Worm (Caenorhabditis elegans) whole organism, L4 larva: ENCODE results near the gene C04F5.2.
A peak's percentile ranks its signal among the peaks of the same experiment; 100 is the strongest.

Experiments
- F37D6.2 ChIP-seq: sonication (generic microtip); optimal IDR thresholded peaks from 2 replicates; lab custom pipeline; 2016; ENCODE audit warnings: mild to moderate bottlenecking, missing genetic modification characterization, missing compliant biosample characterization
- F49E8.2 ChIP-seq: sonication (generic microtip); optimal IDR thresholded peaks from 2 replicates; lab custom pipeline; 2016; ENCODE audit warnings: missing compliant biosample characterization, mild to moderate bottlenecking, missing genetic modification characterization, borderline replicate concordance
- T20F7.1 ChIP-seq: fragments of 200-800 bp; sonication (Bioruptor generic); optimal IDR thresholded peaks from 2 replicates; lab custom pipeline; 2018; ENCODE audit warnings: mild to moderate bottlenecking, missing genetic modification characterization, missing compliant biosample characterization
- Y48G9A.11 ChIP-seq: fragments of 200-800 bp; sonication (Bioruptor generic); IDR thresholded peaks from 2 replicates; pipeline ENCODE4 v1.3.6; 2022; ENCODE audit warnings: missing genetic modification reagents, missing genetic modification characterization, missing compliant biosample characterization
- Y5F2A.4 ChIP-seq: fragments of 200-800 bp; sonication (Bioruptor generic); optimal IDR thresholded peaks from 2 replicates; lab custom pipeline; 2018; ENCODE audit warnings: mild to moderate bottlenecking, missing genetic modification characterization, missing compliant biosample characterization
- aha-1 ChIP-seq: fragments of 150-350 bp; peaks from one replicate; lab custom pipeline; 2014; ENCODE audit warnings: missing biosample characterization, missing genetic modification characterization
- attf-4 ChIP-seq: sonication (generic microtip); optimal IDR thresholded peaks from 3 replicates; lab custom pipeline; 2017; ENCODE audit warnings: missing biosample characterization, missing genetic modification characterization
- ceh-28 ChIP-seq: fragments of 150-350 bp; optimal IDR thresholded peaks from 2 replicates; lab custom pipeline; 2014; ENCODE audit warnings: missing biosample characterization, missing genetic modification reagents, missing genetic modification characterization
- ceh-32 ChIP-seq: sonication (generic microtip); optimal IDR thresholded peaks from 2 replicates; lab custom pipeline; 2016; ENCODE audit warnings: mild to moderate bottlenecking, missing genetic modification characterization, missing compliant biosample characterization; ENCODE audit not compliant: poor library complexity
- daf-8 ChIP-seq: fragments of 200-800 bp; sonication (Bioruptor generic); IDR thresholded peaks from 2 replicates; pipeline ENCODE4 v1.3.6; 2022; ENCODE audit warnings: missing genetic modification characterization, missing compliant biosample characterization
- dmd-6 ChIP-seq: fragments of 200-800 bp; sonication (Bioruptor generic); IDR thresholded peaks from 2 replicates; pipeline ENCODE4 v1.3.6; 2022; ENCODE audit warnings: missing genetic modification reagents, missing genetic modification characterization, missing compliant biosample characterization
- dmd-8 ChIP-seq: fragments of 200-800 bp; sonication (Bioruptor generic); IDR thresholded peaks from 2 replicates; pipeline ENCODE4 v1.3.6; 2022; ENCODE audit warnings: missing genetic modification characterization, missing compliant biosample characterization
- dmd-9 ChIP-seq: fragments of 200-800 bp; sonication (Bioruptor generic); IDR thresholded peaks from 2 replicates; pipeline ENCODE4 v1.3.6; 2022; ENCODE audit warnings: missing genetic modification reagents, missing genetic modification characterization, missing compliant biosample characterization
- dve-1 ChIP-seq: sonication (generic microtip); optimal IDR thresholded peaks from 2 replicates; lab custom pipeline; 2017; ENCODE audit warnings: antibody characterized with exemption, mild to moderate bottlenecking, missing genetic modification characterization, missing compliant biosample characterization; ENCODE audit not compliant: insufficient read depth
- fkh-10 ChIP-seq: fragments of 150-350 bp; optimal IDR thresholded peaks from 2 replicates; lab custom pipeline; 2014; ENCODE audit warnings: missing biosample characterization, missing genetic modification reagents, missing genetic modification characterization
- hlh-11 ChIP-seq: fragments of 200-800 bp; sonication (Bioruptor generic); optimal IDR thresholded peaks from 2 replicates; lab custom pipeline; 2018; ENCODE audit warnings: mild to moderate bottlenecking, missing genetic modification characterization, missing compliant biosample characterization
- hlh-30 ChIP-seq: sonication (generic microtip); optimal IDR thresholded peaks from 2 replicates; lab custom pipeline; 2017; ENCODE audit warnings: antibody characterized with exemption, mild to moderate bottlenecking, missing genetic modification characterization, missing compliant biosample characterization; ENCODE audit not compliant: insufficient read depth
- jun-1 ChIP-seq: fragments of 150-350 bp; optimal IDR thresholded peaks from 2 replicates; lab custom pipeline; 2014; ENCODE audit warnings: missing biosample characterization, missing genetic modification reagents, missing genetic modification characterization
- lin-29 ChIP-seq: fragments of 200-800 bp; sonication (Bioruptor generic); IDR thresholded peaks from 2 replicates; pipeline ENCODE4 v1.3.6; 2022; ENCODE audit warnings: missing genetic modification reagents, missing genetic modification characterization, missing compliant biosample characterization
- lin-39 ChIP-seq: fragments of 150-350 bp; optimal IDR thresholded peaks from 2 replicates; lab custom pipeline; 2014; ENCODE audit warnings: missing biosample characterization, missing genetic modification reagents, missing genetic modification characterization
- lsy-2 ChIP-seq, 2 experiments: fragments of 150-350 bp in 1 of 2; sonication (generic microtip) in 1 of 2; optimal IDR thresholded peaks; 2 replicates each; lab custom pipeline; 2014 to 2017; ENCODE audit warnings: missing biosample characterization in 2 of 2, missing genetic modification characterization in 2 of 2
- mes-2 ChIP-seq: sonication (generic microtip); optimal IDR thresholded peaks from 2 replicates; lab custom pipeline; 2016; ENCODE audit warnings: missing genotype, mild to moderate bottlenecking, missing genetic modification characterization, missing compliant biosample characterization; ENCODE audit not compliant: poor library complexity, severe bottlenecking
- nhr-10 ChIP-seq: fragments of 150-350 bp; optimal IDR thresholded peaks from 2 replicates; lab custom pipeline; 2014; ENCODE audit warnings: missing biosample characterization, missing genetic modification characterization
- nhr-11 ChIP-seq: fragments of 150-350 bp; optimal IDR thresholded peaks from 2 replicates; lab custom pipeline; 2014; ENCODE audit warnings: missing biosample characterization, missing genetic modification characterization
- nhr-237 ChIP-seq: sonication (generic microtip); optimal IDR thresholded peaks from 2 replicates; lab custom pipeline; 2017; ENCODE audit warnings: missing biosample characterization, missing genetic modification characterization
- nhr-25 ChIP-seq: sonication (generic microtip); optimal IDR thresholded peaks from 2 replicates; lab custom pipeline; 2017; ENCODE audit warnings: missing genetic modification characterization, mild to moderate bottlenecking, missing compliant biosample characterization, antibody characterized with exemption, moderate library complexity, borderline replicate concordance; ENCODE audit not compliant: insufficient read depth
- nhr-28 ChIP-seq: fragments of 150-350 bp; optimal IDR thresholded peaks from 2 replicates; lab custom pipeline; 2014; ENCODE audit warnings: missing biosample characterization, missing genetic modification characterization
- nhr-42 ChIP-seq: fragments of 200-800 bp; sonication (Bioruptor generic); IDR thresholded peaks from 2 replicates; pipeline ENCODE4 v1.3.6; 2022; ENCODE audit warnings: missing genetic modification characterization, missing compliant biosample characterization
- nhr-6 ChIP-seq: fragments of 150-350 bp; optimal IDR thresholded peaks from 2 replicates; lab custom pipeline; 2014; ENCODE audit warnings: missing biosample characterization, missing genetic modification characterization
- nhr-77 ChIP-seq: fragments of 150-350 bp; optimal IDR thresholded peaks from 2 replicates; lab custom pipeline; 2014; ENCODE audit warnings: missing biosample characterization, missing genetic modification characterization
- pha-4 ChIP-seq, 2 experiments: fragments of 150-350 bp in 1 of 2; fragments of 200-800 bp in 1 of 2; sonication (Bioruptor generic) in 1 of 2; IDR thresholded peaks in 1 of 2; optimal IDR thresholded peaks in 1 of 2; 2 replicates each; pipeline versions ENCODE4 v1.3.6 to Lab custom; 2014 to 2022; ENCODE audit warnings: missing genetic modification characterization in 2 of 2, missing genetic modification reagents in 2 of 2, missing biosample characterization in 1 of 2, missing compliant biosample characterization in 1 of 2
- rbr-2 ChIP-seq: sonication (generic microtip); optimal IDR thresholded peaks from 2 replicates; lab custom pipeline; 2016; ENCODE audit warnings: missing genotype, missing genetic modification characterization, missing compliant biosample characterization
- set-16 ChIP-seq: fragments of 200-800 bp; sonication (Bioruptor generic); IDR thresholded peaks from 2 replicates; pipeline ENCODE4 v1.3.6; 2022; ENCODE audit warnings: missing genetic modification reagents, missing genetic modification characterization, missing compliant biosample characterization
- skn-1 ChIP-seq: fragments of 150-350 bp; optimal IDR thresholded peaks from 2 replicates; lab custom pipeline; 2014; ENCODE audit warnings: missing biosample characterization, missing genetic modification characterization
- snpc-4 ChIP-seq: fragments of 150-350 bp; optimal IDR thresholded peaks from 2 replicates; lab custom pipeline; 2014; ENCODE audit warnings: missing biosample characterization, missing genetic modification characterization
- unc-130 ChIP-seq: sonication (generic microtip); optimal IDR thresholded peaks from 2 replicates; lab custom pipeline; 2016; ENCODE audit warnings: missing genetic modification reagents, missing genetic modification characterization, missing compliant biosample characterization
- zag-1 ChIP-seq: fragments of 150-350 bp; optimal IDR thresholded peaks from 2 replicates; lab custom pipeline; 2014; ENCODE audit warnings: missing biosample characterization, missing genetic modification characterization
- zfp-2 ChIP-seq: sonication (generic microtip); optimal IDR thresholded peaks from 2 replicates; lab custom pipeline; 2016; ENCODE audit warnings: mild to moderate bottlenecking, missing genetic modification characterization, missing compliant biosample characterization
- zfp-3 ChIP-seq: fragments of 200-800 bp; sonication (Bioruptor generic); conservative IDR thresholded peaks from 2 replicates; pipeline ENCODE4 v1.3.6; 2022; ENCODE audit warnings: missing genetic modification reagents, missing genetic modification characterization, missing compliant biosample characterization
- zip-2 ChIP-seq: fragments of 150-350 bp; optimal IDR thresholded peaks from 2 replicates; lab custom pipeline; 2014; ENCODE audit warnings: missing biosample characterization, missing genetic modification characterization
- ztf-7 ChIP-seq: fragments of 150-350 bp; optimal IDR thresholded peaks from 2 replicates; lab custom pipeline; 2014; ENCODE audit warnings: missing biosample characterization, missing genetic modification characterization

C04F5.2 gene

DNA sequence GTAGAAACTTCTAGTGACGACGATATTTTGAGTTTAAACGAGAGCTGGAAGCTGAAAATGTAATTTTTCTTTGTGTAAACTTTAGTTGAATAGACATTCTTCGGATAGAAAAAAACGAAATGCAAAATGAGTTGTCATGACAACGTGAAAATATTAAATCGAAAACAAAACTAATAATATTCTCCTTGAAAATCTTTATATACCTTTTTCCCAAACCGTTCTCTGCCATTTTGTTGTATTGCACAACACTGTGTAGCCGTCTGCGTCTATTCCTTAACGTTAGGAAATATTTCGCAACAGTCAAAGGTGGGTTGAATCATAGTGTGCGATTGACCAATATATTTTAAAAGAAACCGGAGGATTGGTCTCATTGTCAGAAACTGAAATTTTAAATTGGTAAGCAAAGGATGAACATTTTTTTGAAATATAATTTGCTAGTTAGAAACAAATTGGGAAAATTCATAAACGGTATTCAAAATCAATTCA is 16.0 kb downstream of the C04F5.2 start, which contains the start of gene Y58A7A.3 (continued):
- no peak for TF ChIP-seq skn-1 (tag; lab: Kevin White, UChicago)
- TF ChIP-seq fkh-10 (GFP tag; lab: Kevin White, UChicago), result no peak
- peak; percentile 30 for TF ChIP-seq nhr-77
- no peak for TF ChIP-seq nhr-11 (tag; lab: Kevin White, UChicago)
- TF ChIP-seq mes-2 (tag; lab: Kevin White, UChicago), result peak; percentile 54
- TF ChIP-seq Y48G9A.11 (GFP tag; lab: Robert Waterston, UW), result no peak
- TF ChIP-seq ztf-7 (tag; lab: Kevin White, UChicago), result peak; percentile 98
- no peak for TF ChIP-seq jun-1
- no peak for TF ChIP-seq dmd-9 (GFP tag; lab: Robert Waterston, UW)
- TF ChIP-seq nhr-28 (tag; lab: Kevin White, UChicago), result peak; percentile 93
- no peak for TF ChIP-seq ceh-28 (tag; lab: Kevin White, UChicago)
- TF ChIP-seq attf-4 (tag; lab: Kevin White, UChicago), result no peak
- no peak for TF ChIP-seq zfp-3
- TF ChIP-seq T20F7.1 (GFP tag; lab: Kevin White, UChicago), result peak; percentile 61
- TF ChIP-seq zag-1, result no peak
- no peak for TF ChIP-seq daf-8 (GFP tag; lab: Robert Waterston, UW)
- no peak for TF ChIP-seq nhr-10
- no peak for TF ChIP-seq Y5F2A.4
- peak; percentile 48 for TF ChIP-seq hlh-30 (tag; lab: Kevin White, UChicago)
- no peak for TF ChIP-seq rbr-2
- no peak for TF ChIP-seq ceh-32 (tag; lab: Kevin White, UChicago)
- no peak for TF ChIP-seq F37D6.2 (tag; lab: Kevin White, UChicago)
- peak; percentile 57 for TF ChIP-seq dve-1 (tag; lab: Kevin White, UChicago)
- no peak for TF ChIP-seq dmd-8 (GFP tag; lab: Robert Waterston, UW)
- TF ChIP-seq set-16 (GFP tag; lab: Robert Waterston, UW), result no peak
- peak; percentile 37; the same call in 1 of the 2 replicates for TF ChIP-seq dmd-6 (GFP tag; lab: Robert Waterston, UW)
- peak; percentile 100 for TF ChIP-seq zip-2 (tag; lab: Kevin White, UChicago)
- no peak for TF ChIP-seq nhr-237 (tag; lab: Kevin White, UChicago)
- TF ChIP-seq F49E8.2, result no peak
- no peak for TF ChIP-seq lin-39 (tag; lab: Kevin White, UChicago)
- TF ChIP-seq aha-1 (tag; lab: Kevin White, UChicago), result peak; percentile 66
- no peak for TF ChIP-seq nhr-25 (tag; lab: Kevin White, UChicago)
- TF ChIP-seq nhr-6 (tag; lab: Kevin White, UChicago), result peak; percentile 19
- peak in 1 of 2 experiments; percentile 68 for TF ChIP-seq lsy-2 (tag; optimal IDR thresholded peaks at IDR 0.05; lab: Kevin White, UChicago)
- TF ChIP-seq lin-29 (GFP tag; lab: Robert Waterston, UW), result no peak
- no peak for TF ChIP-seq snpc-4 (tag; lab: Kevin White, UChicago)

DNA sequence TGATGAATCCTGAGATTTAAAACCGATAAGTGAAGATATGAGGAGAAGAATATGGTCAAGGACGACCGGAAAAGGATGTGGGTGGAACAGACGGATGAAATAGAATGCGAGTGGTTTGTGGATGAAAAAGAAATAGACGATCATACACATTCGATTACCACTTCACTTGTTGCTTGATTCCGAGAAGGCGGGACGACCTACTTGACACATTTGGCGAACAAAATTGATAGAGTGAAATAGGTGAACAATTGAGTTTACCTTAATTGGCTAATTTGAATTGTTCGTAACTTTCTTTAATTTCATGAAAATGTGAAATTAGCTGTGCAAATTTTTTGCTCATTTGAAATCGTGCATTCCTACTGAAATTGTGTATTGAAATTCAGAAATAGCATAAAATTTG is 24.9 kb downstream of the C04F5.2 start, which contains the start of gene Y58A7A.2:
TSS of gene Y58A7A.2 (minus strand) at position 101 of the 400 bp plus-strand sequence.
- TF ChIP-seq zfp-2 (tag; lab: Kevin White, UChicago) (no peak), hlh-11 (tag; lab: Kevin White, UChicago) (no peak), nhr-42 (GFP tag; lab: Robert Waterston, UW) (no peak), pha-4 (GFP tag; IDR thresholded peaks at IDR 0.05; lab: Robert Waterston, UW) (no peak), pha-4 (tag; optimal IDR thresholded peaks at IDR 0.05; lab: Kevin White, UChicago) (no peak), unc-130 (GFP tag; lab: Kevin White, UChicago) (no peak), nhr-237 (tag; lab: Kevin White, UChicago) (no peak), zip-2 (tag; lab: Kevin White, UChicago) (no peak)
- TF ChIP-seq, all 104 proteins: peak for 0
